Worm (Caenorhabditis elegans) whole organism, L1 larva: ENCODE results near the gene Y41C4A.22.

Experiments
- C04F5.9 ChIP-seq: sonication (generic microtip); optimal IDR thresholded peaks from 2 replicates; lab custom pipeline; 2016; ENCODE audit warnings: missing genetic modification characterization, missing compliant biosample characterization
- aly-2 ChIP-seq: fragments of 150-350 bp; optimal IDR thresholded peaks from 2 replicates; lab custom pipeline; 2014; ENCODE audit warnings: missing biosample characterization, missing genetic modification characterization
- blmp-1 ChIP-seq: fragments of 150-350 bp; optimal IDR thresholded peaks from 2 replicates; lab custom pipeline; 2014; ENCODE audit warnings: missing biosample characterization, missing genetic modification characterization
- ceh-88 ChIP-seq: fragments of 200-800 bp; sonication (Bioruptor generic); IDR thresholded peaks from 2 replicates; pipeline ENCODE4 v1.3.6; 2022; ENCODE audit warnings: missing genetic modification characterization, missing compliant biosample characterization
- dsc-1 ChIP-seq: sonication (generic microtip); optimal IDR thresholded peaks from 2 replicates; lab custom pipeline; 2016; ENCODE audit warnings: mild to moderate bottlenecking, missing genetic modification characterization, missing compliant biosample characterization
- fkh-8 ChIP-seq: sonication (generic microtip); optimal IDR thresholded peaks from 2 replicates; lab custom pipeline; 2016; ENCODE audit warnings: mild to moderate bottlenecking, missing genetic modification characterization, missing compliant biosample characterization
- irx-1 ChIP-seq: sonication (generic microtip); optimal IDR thresholded peaks from 2 replicates; lab custom pipeline; 2016; ENCODE audit warnings: missing genetic modification characterization, missing compliant biosample characterization
- lin-13 ChIP-seq: fragments of 150-350 bp; optimal IDR thresholded peaks from 2 replicates; lab custom pipeline; 2014; ENCODE audit warnings: missing biosample characterization, missing genetic modification reagents, missing genetic modification characterization
- lin-14 ChIP-seq: fragments of 200-800 bp; sonication (Bioruptor generic); optimal IDR thresholded peaks from 2 replicates; lab custom pipeline; 2018; ENCODE audit warnings: mild to moderate bottlenecking, missing genetic modification characterization, moderate library complexity, missing compliant biosample characterization
- lin-15B ChIP-seq: fragments of 150-350 bp; sonication (generic microtip); optimal IDR thresholded peaks from 3 replicates; lab custom pipeline; 2014; ENCODE audit warnings: missing biosample characterization, missing genetic modification characterization
- nhr-47 ChIP-seq: sonication (generic microtip); optimal IDR thresholded peaks from 2 replicates; lab custom pipeline; 2016; ENCODE audit warnings: mild to moderate bottlenecking, missing genetic modification characterization, moderate library complexity, missing compliant biosample characterization
- nhr-76 ChIP-seq: sonication (generic microtip); optimal IDR thresholded peaks from 2 replicates; lab custom pipeline; 2017; ENCODE audit warnings: missing biosample characterization, missing genetic modification characterization
- nhr-85 ChIP-seq: sonication (generic microtip); peaks from one replicate; lab custom pipeline; 2016; ENCODE audit warnings: missing genetic modification characterization, inconsistent platforms, missing compliant biosample characterization
- pag-3 ChIP-seq: sonication (generic microtip); optimal IDR thresholded peaks from 2 replicates; lab custom pipeline; 2017; ENCODE audit warnings: missing genetic modification characterization, mild to moderate bottlenecking, missing compliant biosample characterization, antibody characterized with exemption, borderline replicate concordance; ENCODE audit not compliant: insufficient read depth
- skn-1 ChIP-seq: fragments of 150-350 bp; optimal IDR thresholded peaks from 2 replicates; lab custom pipeline; 2014; ENCODE audit warnings: missing biosample characterization, missing genetic modification characterization
- sptf-1 ChIP-seq: fragments of 150-350 bp; optimal IDR thresholded peaks from 2 replicates; lab custom pipeline; 2014; ENCODE audit warnings: missing biosample characterization, missing genetic modification characterization
- unc-98 ChIP-seq: fragments of 200-800 bp; sonication (Bioruptor generic); IDR thresholded peaks from 2 replicates; pipeline ENCODE4 v1.3.6; 2022; ENCODE audit warnings: missing genetic modification characterization, missing compliant biosample characterization
- xbp-1 ChIP-seq: sonication (generic microtip); optimal IDR thresholded peaks from 2 replicates; lab custom pipeline; 2016; ENCODE audit warnings: missing genetic modification characterization, missing compliant biosample characterization
- ztf-4 ChIP-seq: fragments of 150-350 bp; optimal IDR thresholded peaks from 2 replicates; lab custom pipeline; 2014; ENCODE audit warnings: missing biosample characterization, missing genetic modification characterization

The Y41C4A.22 gene

ce11 chrIII:11740868-11741267, 45.8 kb downstream of the Y41C4A.22 start:
- TF ChIP-seq irx-1 (tag; lab: Kevin White, UChicago) (no peak), dsc-1 (tag; lab: Kevin White, UChicago) (no peak), pag-3 (tag; lab: Kevin White, UChicago) (no peak), unc-98 (GFP tag; lab: Robert Waterston, UW) (no peak), blmp-1 (tag; lab: Kevin White, UChicago) (peak; percentile 13), nhr-47 (tag; lab: Kevin White, UChicago) (no peak), lin-13 (GFP tag; lab: Kevin White, UChicago) (no peak), ztf-4 (tag; lab: Kevin White, UChicago) (no peak), nhr-76 (no peak), skn-1 (tag; lab: Kevin White, UChicago) (no peak), sptf-1 (no peak), ceh-88 (GFP tag; lab: Robert Waterston, UW) (no peak), fkh-8 (tag; lab: Kevin White, UChicago) (no peak), xbp-1 (peak; percentile 4), C04F5.9 (tag; lab: Kevin White, UChicago) (no peak), lin-14 (peak; percentile 43)

- TF ChIP-seq lin-14 (peak; percentile 38), blmp-1 (tag; lab: Kevin White, UChicago) (peak; percentile 89), nhr-85 (peak; percentile 54), aly-2 (tag; lab: Kevin White, UChicago) (no peak), lin-15B (tag; lab: Kevin White, UChicago) (no peak)
Observed at ce11 chrIII:11742191-11742590, 47.1 kb downstream of the Y41C4A.22 start.
